Fruit fly (Drosophila melanogaster) whole organism, embryonic: Measurements from ENCODE around the gene CG3448.
A peak's percentile ranks its signal among the peaks of the same experiment; 100 is the strongest.

Experiments
- BtbVII ChIP-seq: fragments of 200-800 bp; sonication (Bioruptor generic); optimal IDR thresholded peaks from 3 replicates; lab custom pipeline; 2017; ENCODE audit warnings: missing biosample characterization, mild to moderate bottlenecking, missing genetic modification characterization
- CG1024 ChIP-seq: fragments of 200-800 bp; sonication (Bioruptor generic); IDR thresholded peaks from 2 replicates; pipeline ENCODE4 v1.3.6; 2022; ENCODE audit warnings: missing biosample characterization, missing genetic modification characterization
- CG10321 ChIP-seq: fragments of 200-800 bp; sonication (Bioruptor generic); IDR thresholded peaks from 2 replicates; pipeline ENCODE4 v1.3.6; 2022; ENCODE audit warnings: missing biosample characterization, missing genetic modification characterization
- CG11398 ChIP-seq: fragments of 200-800 bp; sonication (Bioruptor generic); optimal IDR thresholded peaks from 2 replicates; lab custom pipeline; 2016; ENCODE audit warnings: missing biosample characterization, missing genetic modification characterization
- CG11695 ChIP-seq: fragments of 200-800 bp; sonication (Bioruptor generic); IDR thresholded peaks from 3 replicates; pipeline ENCODE4 v1.3.6; 2022; ENCODE audit warnings: missing biosample characterization, missing genetic modification characterization
- CG14667 ChIP-seq: fragments of 200-800 bp; sonication (Bioruptor generic); IDR thresholded peaks from 2 replicates; pipeline ENCODE4 v1.3.6; 2022; ENCODE audit warnings: missing biosample characterization, missing genetic modification characterization
- CG14965 ChIP-seq: fragments of 200-800 bp; sonication (Bioruptor generic); optimal IDR thresholded peaks from 2 replicates; lab custom pipeline; 2016; ENCODE audit warnings: missing biosample characterization, missing genetic modification characterization, borderline replicate concordance
- CG15011 ChIP-seq: fragments of 200-800 bp; sonication (Bioruptor generic); optimal IDR thresholded peaks from 3 replicates; lab custom pipeline; 2018; ENCODE audit warnings: missing biosample characterization, mild to moderate bottlenecking, missing genetic modification characterization
- CG17361 ChIP-seq: fragments of 200-800 bp; sonication (Bioruptor generic); IDR thresholded peaks from 3 replicates; pipeline ENCODE4 v1.3.6; 2022; ENCODE audit warnings: missing biosample characterization, missing genetic modification characterization
- CG17612 ChIP-seq: fragments of 200-800 bp; sonication (Bioruptor generic); IDR thresholded peaks from 2 replicates; pipeline ENCODE4 v1.3.6; 2022; ENCODE audit warnings: missing biosample characterization, missing genetic modification characterization
- CG30020 ChIP-seq: fragments of 200-800 bp; optimal IDR thresholded peaks from 2 replicates; lab custom pipeline; 2019; ENCODE audit warnings: missing biosample characterization, mild to moderate bottlenecking, missing genetic modification characterization, moderate library complexity
- CG34224 ChIP-seq: fragments of 200-800 bp; sonication (Bioruptor generic); IDR thresholded peaks from 3 replicates; pipeline ENCODE4 v1.3.6; 2022; ENCODE audit warnings: missing biosample characterization, missing genetic modification characterization; ENCODE audit not compliant: partially characterized antibody
- CG6854 ChIP-seq: fragments of 200-800 bp; sonication (Bioruptor generic); optimal IDR thresholded peaks from 3 replicates; lab custom pipeline; 2017; ENCODE audit warnings: missing biosample characterization, mild to moderate bottlenecking, missing genetic modification characterization
- CG8388 ChIP-seq: fragments of 200-800 bp; sonication (Bioruptor generic); optimal IDR thresholded peaks from 2 replicates; lab custom pipeline; 2019; ENCODE audit warnings: missing biosample characterization, mild to moderate bottlenecking, missing genetic modification characterization, moderate library complexity
- CG8478 ChIP-seq: fragments of >200 bp; optimal IDR thresholded peaks from 2 replicates; lab custom pipeline; 2018
- CG9797 ChIP-seq: fragments of 200-800 bp; sonication (Bioruptor generic); optimal IDR thresholded peaks from 3 replicates; lab custom pipeline; 2018; ENCODE audit warnings: missing biosample characterization, mild to moderate bottlenecking, missing genetic modification characterization
- CkIIα-i1 ChIP-seq: fragments of 200-800 bp; sonication (Bioruptor generic); IDR thresholded peaks from 2 replicates; pipeline ENCODE4 v1.3.6; 2022; ENCODE audit warnings: missing biosample characterization, missing genetic modification characterization
- D19A ChIP-seq: fragments of 200-800 bp; optimal IDR thresholded peaks from 3 replicates; lab custom pipeline; 2019; ENCODE audit warnings: missing biosample characterization, mild to moderate bottlenecking, missing genetic modification characterization, moderate library complexity
- Deaf1 ChIP-seq: fragments of 200-800 bp; optimal IDR thresholded peaks from 3 replicates; lab custom pipeline; 2019; ENCODE audit warnings: missing biosample characterization, mild to moderate bottlenecking, missing genetic modification characterization, moderate library complexity
- HLH4C ChIP-seq: fragments of 200-800 bp; sonication (Bioruptor generic); IDR thresholded peaks from 3 replicates; pipeline ENCODE4 v1.3.6; 2022; ENCODE audit warnings: missing biosample characterization, missing genetic modification characterization; ENCODE audit not compliant: partially characterized antibody
- Hmr ChIP-seq: fragments of 200-800 bp; sonication (Bioruptor generic); optimal IDR thresholded peaks from 3 replicates; lab custom pipeline; 2017; ENCODE audit warnings: mild to moderate bottlenecking, missing biosample characterization, missing genetic modification reagents, missing genetic modification characterization
- Kr ChIP-seq: fragments of 200-800 bp; sonication (Bioruptor generic); optimal IDR thresholded peaks from 2 replicates; lab custom pipeline; 2017; ENCODE audit warnings: missing biosample characterization, mild to moderate bottlenecking, missing genetic modification characterization
- MESR4 ChIP-seq: fragments of 200-800 bp; sonication (Bioruptor generic); optimal IDR thresholded peaks from 2 replicates; lab custom pipeline; 2018; ENCODE audit warnings: missing biosample characterization, mild to moderate bottlenecking, missing genetic modification characterization, moderate library complexity
- Mad ChIP-seq: fragments of 200-800 bp; sonication (Bioruptor generic); optimal IDR thresholded peaks from 2 replicates; lab custom pipeline; 2016; ENCODE audit warnings: missing biosample characterization, missing genetic modification characterization
- Med ChIP-seq: fragments of 200-800 bp; sonication (Bioruptor generic); peaks from one replicate; lab custom pipeline; 2016; ENCODE audit warnings: missing biosample characterization, missing genetic modification characterization, mild to moderate bottlenecking, inconsistent platforms, moderate library complexity
- Mes4 ChIP-seq: fragments of 200-800 bp; sonication (Bioruptor generic); optimal IDR thresholded peaks from 2 replicates; lab custom pipeline; 2016; ENCODE audit warnings: missing biosample characterization, missing genetic modification characterization
- Mrtf ChIP-seq: fragments of 200-800 bp; sonication (Bioruptor generic); IDR thresholded peaks from 3 replicates; pipeline ENCODE4 v1.3.6; 2022; ENCODE audit warnings: missing biosample characterization, missing genetic modification characterization
- Oaz ChIP-seq: fragments of 200-800 bp; sonication (Bioruptor generic); IDR thresholded peaks from 2 replicates; pipeline ENCODE4 v1.3.6; 2022; ENCODE audit warnings: missing biosample characterization, missing genetic modification characterization
- Ravus ChIP-seq: fragments of 200-800 bp; sonication (Bioruptor generic); IDR thresholded peaks from 2 replicates; pipeline ENCODE4 v1.3.6; 2022; ENCODE audit warnings: missing biosample characterization, missing genetic modification characterization
- Six4 ChIP-seq: fragments of 200-800 bp; sonication (Bioruptor generic); optimal IDR thresholded peaks from 2 replicates; lab custom pipeline; 2016; ENCODE audit warnings: missing biosample characterization, missing genetic modification characterization
- Xbp1 ChIP-seq: fragments of 200-800 bp; sonication (Bioruptor generic); optimal IDR thresholded peaks from 3 replicates; lab custom pipeline; 2016; ENCODE audit warnings: missing biosample characterization, mild to moderate bottlenecking, missing genetic modification characterization
- amos ChIP-seq: fragments of 200-800 bp; sonication (Bioruptor generic); IDR thresholded peaks from 2 replicates; pipeline ENCODE4 v1.3.6; 2022; ENCODE audit warnings: missing biosample characterization, missing genetic modification characterization; ENCODE audit not compliant: partially characterized antibody
- ase ChIP-seq: fragments of 200-800 bp; sonication (Bioruptor generic); IDR thresholded peaks from 3 replicates; pipeline ENCODE4 v1.3.6; 2022; ENCODE audit warnings: missing biosample characterization, missing genetic modification characterization
- ash1 ChIP-seq: fragments of 200-800 bp; sonication (Bioruptor generic); optimal IDR thresholded peaks from 2 replicates; lab custom pipeline; 2018; ENCODE audit warnings: missing biosample characterization, mild to moderate bottlenecking, missing genetic modification characterization
- cg ChIP-seq: fragments of 200-800 bp; sonication (Bioruptor generic); optimal IDR thresholded peaks from 3 replicates; lab custom pipeline; 2019; ENCODE audit warnings: missing biosample characterization, mild to moderate bottlenecking, missing genetic modification characterization, moderate library complexity
- dan ChIP-seq: fragments of 200-800 bp; sonication (Bioruptor generic); IDR thresholded peaks from 2 replicates; pipeline ENCODE4 v1.3.6; 2022; ENCODE audit warnings: missing biosample characterization, missing genetic modification characterization
- disco-r ChIP-seq: fragments of 200-800 bp; sonication (Bioruptor generic); optimal IDR thresholded peaks from 2 replicates; lab custom pipeline; 2016; ENCODE audit warnings: missing biosample characterization, missing genetic modification characterization
- fd102C ChIP-seq: fragments of 200-800 bp; sonication (Bioruptor generic); optimal IDR thresholded peaks from 2 replicates; lab custom pipeline; 2018; ENCODE audit warnings: missing biosample characterization, mild to moderate bottlenecking, missing genetic modification characterization, moderate library complexity
- grau ChIP-seq: fragments of 200-800 bp; optimal IDR thresholded peaks from 3 replicates; lab custom pipeline; 2019; ENCODE audit warnings: missing biosample characterization, mild to moderate bottlenecking, missing genetic modification characterization, moderate library complexity
- lbe ChIP-seq: fragments of 200-800 bp; sonication (Bioruptor generic); optimal IDR thresholded peaks from 2 replicates; lab custom pipeline; 2016; ENCODE audit warnings: missing biosample characterization, mild to moderate bottlenecking, missing genetic modification characterization
- lilli ChIP-seq: fragments of 200-800 bp; sonication (Bioruptor generic); optimal IDR thresholded peaks from 3 replicates; lab custom pipeline; 2016; ENCODE audit warnings: missing biosample characterization, missing genetic modification characterization
- lola ChIP-seq, 3 experiments: fragments of >200 bp in 2 of 3; fragments of 200-800 bp in 1 of 3; sonication (Bioruptor generic) in 1 of 3; optimal IDR thresholded peaks; 2 replicates each; lab custom pipeline; 2017 to 2019; ENCODE audit warnings: missing biosample characterization in 3 of 3, missing genetic modification characterization in 3 of 3, mild to moderate bottlenecking in 1 of 3, moderate library complexity in 1 of 3
- peb ChIP-seq: fragments of 200-800 bp; sonication (Bioruptor generic); IDR thresholded peaks from 2 replicates; pipeline ENCODE4 v1.3.6; 2022; ENCODE audit warnings: missing biosample characterization, missing genetic modification characterization
- pnt ChIP-seq: fragments of 200-800 bp; sonication (Bioruptor generic); optimal IDR thresholded peaks from 3 replicates; lab custom pipeline; 2016; ENCODE audit warnings: missing biosample characterization, missing genetic modification characterization
- run ChIP-seq: fragments of 200-800 bp; sonication (Bioruptor generic); optimal IDR thresholded peaks from 3 replicates; lab custom pipeline; 2018; ENCODE audit warnings: missing biosample characterization, mild to moderate bottlenecking, missing genetic modification characterization
- scrt ChIP-seq: fragments of 200-800 bp; sonication (Bioruptor generic); optimal IDR thresholded peaks from 2 replicates; lab custom pipeline; 2018; ENCODE audit warnings: missing biosample characterization, mild to moderate bottlenecking, missing genetic modification characterization, moderate library complexity
- sqz ChIP-seq: fragments of 200-800 bp; sonication (Bioruptor generic); optimal IDR thresholded peaks from 3 replicates; lab custom pipeline; 2018; ENCODE audit warnings: missing biosample characterization, mild to moderate bottlenecking, missing genetic modification characterization
- stwl ChIP-seq: fragments of 200-800 bp; sonication (Bioruptor generic); optimal IDR thresholded peaks from 3 replicates; lab custom pipeline; 2018; ENCODE audit warnings: missing biosample characterization, mild to moderate bottlenecking, missing genetic modification characterization, moderate library complexity
- tio ChIP-seq: fragments of 200-800 bp; sonication (Bioruptor generic); optimal IDR thresholded peaks from 2 replicates; lab custom pipeline; 2017; ENCODE audit warnings: missing biosample characterization, missing genetic modification characterization, inconsistent platforms
- tup ChIP-seq: fragments of 200-800 bp; sonication (Bioruptor generic); optimal IDR thresholded peaks from 2 replicates; lab custom pipeline; 2016; ENCODE audit warnings: missing biosample characterization, mild to moderate bottlenecking, missing genetic modification characterization, moderate library complexity

Gene CG3448

dm6 chr3L:9401354-9402156 lies 49.8 kb downstream of the CG3448 start (continued):
- TF ChIP-seq BtbVII = peak; percentile 85
- TF ChIP-seq pnt = no peak
- no peak for TF ChIP-seq dan (GFP tag; lab: Robert Waterston, UW)
- no peak for TF ChIP-seq Ravus (GFP tag; lab: Robert Waterston, UW)
- TF ChIP-seq HLH4C (GFP tag; lab: Robert Waterston, UW) = no peak
- no peak for TF ChIP-seq Mrtf (GFP tag; lab: Robert Waterston, UW)
- TF ChIP-seq CG14965 (GFP tag; lab: Kevin White, UChicago) = no peak
- TF ChIP-seq stwl (tag; lab: Kevin White, UChicago) = no peak
- TF ChIP-seq CG6854 = no peak
- TF ChIP-seq scrt = no peak
- TF ChIP-seq lbe (GFP tag; lab: Kevin White, UChicago) = peak; percentile 14
- TF ChIP-seq disco-r (GFP tag; lab: Kevin White, UChicago) = no peak
- TF ChIP-seq CG8388 = no peak
- TF ChIP-seq ase (GFP tag; lab: Robert Waterston, UW) = no peak
- no peak for TF ChIP-seq MESR4 (GFP tag; lab: Kevin White, UChicago)
- no peak for TF ChIP-seq Six4 (GFP tag; lab: Kevin White, UChicago)
- TF ChIP-seq CG1024 (GFP tag; lab: Robert Waterston, UW) = no peak
- no peak for TF ChIP-seq CG15011 (GFP tag; lab: Kevin White, UChicago)
- TF ChIP-seq Deaf1 (tag; lab: Kevin White, UChicago) = no peak
- no peak for TF ChIP-seq D19A (tag; lab: Kevin White, UChicago)
- no peak for TF ChIP-seq CG8478
- no peak for TF ChIP-seq Kr
- TF ChIP-seq fd102C = no peak
- 0 out of 3 replicates have a peak, but pooled peaks have one; percentile 6 for TF ChIP-seq CG11695 (GFP tag; lab: Robert Waterston, UW)
- TF ChIP-seq CG14667 (GFP tag; lab: Robert Waterston, UW) = no peak
- no peak for TF ChIP-seq lilli (GFP tag; lab: Kevin White, UChicago)
- TF ChIP-seq grau (tag; lab: Kevin White, UChicago) = no peak
- TF ChIP-seq Oaz (GFP tag; lab: Robert Waterston, UW) = no peak
- TF ChIP-seq tio (GFP tag; lab: Kevin White, UChicago) = no peak
- TF ChIP-seq CG17612 (GFP tag; lab: Robert Waterston, UW) = no peak
- TF ChIP-seq Hmr (GFP tag; lab: Kevin White, UChicago) = no peak
- peak; percentile 90 for TF ChIP-seq cg (GFP tag; lab: Kevin White, UChicago)
- peak; percentile 7; the same call in 1 of the 3 replicates for TF ChIP-seq CG34224 (GFP tag; lab: Robert Waterston, UW)
- peak; percentile 58; the same call in 1 of the 2 replicates for TF ChIP-seq CG10321
- no peak for TF ChIP-seq CG30020 (tag; lab: Kevin White, UChicago)
- peak in 1 of 3 experiments; percentile 73 for TF ChIP-seq lola (GFP tag; optimal IDR thresholded peaks at IDR 0.05; lab: Kevin White, UChicago)
- TF ChIP-seq CG9797 (GFP tag; lab: Kevin White, UChicago) = no peak
- TF ChIP-seq Med (GFP tag; lab: Kevin White, UChicago) = peak; percentile 48
- TF ChIP-seq ash1 = no peak
- no peak for TF ChIP-seq run (tag; lab: Kevin White, UChicago)
- no peak for TF ChIP-seq CkIIα-i1
- TF ChIP-seq CG17361 (GFP tag; lab: Robert Waterston, UW) = no peak
- no peak for TF ChIP-seq tup
- TF ChIP-seq peb (GFP tag; lab: Robert Waterston, UW) = no peak
- TF ChIP-seq sqz = peak; percentile 22
- no peak for TF ChIP-seq Xbp1 (GFP tag; lab: Kevin White, UChicago)
- no peak for TF ChIP-seq CG11398 (GFP tag; lab: Kevin White, UChicago)
- no peak for TF ChIP-seq amos
- TF ChIP-seq Mes4 (GFP tag; lab: Kevin White, UChicago) = no peak
- TF ChIP-seq Mad (GFP tag; lab: Kevin White, UChicago) = no peak
